Worm (Caenorhabditis elegans) whole organism, L4/young adult: ENCODE measurements around the gene F15D4.6.

Experiments
- W03F9.2 ChIP-seq: fragments of 150-350 bp; optimal IDR thresholded peaks from 2 replicates; lab custom pipeline; 2014; ENCODE audit warnings: missing biosample characterization, missing genetic modification characterization
- dao-5 ChIP-seq: sonication (generic microtip); optimal IDR thresholded peaks from 2 replicates; lab custom pipeline; 2016; ENCODE audit warnings: missing genotype, missing genetic modification characterization, moderate library complexity, missing compliant biosample characterization
- him-1 ChIP-seq: sonication (generic microtip); optimal IDR thresholded peaks from 2 replicates; lab custom pipeline; 2016; ENCODE audit warnings: missing genotype, missing genetic modification reagents, missing genetic modification characterization, missing compliant biosample characterization

F15D4.6 gene

DNA sequence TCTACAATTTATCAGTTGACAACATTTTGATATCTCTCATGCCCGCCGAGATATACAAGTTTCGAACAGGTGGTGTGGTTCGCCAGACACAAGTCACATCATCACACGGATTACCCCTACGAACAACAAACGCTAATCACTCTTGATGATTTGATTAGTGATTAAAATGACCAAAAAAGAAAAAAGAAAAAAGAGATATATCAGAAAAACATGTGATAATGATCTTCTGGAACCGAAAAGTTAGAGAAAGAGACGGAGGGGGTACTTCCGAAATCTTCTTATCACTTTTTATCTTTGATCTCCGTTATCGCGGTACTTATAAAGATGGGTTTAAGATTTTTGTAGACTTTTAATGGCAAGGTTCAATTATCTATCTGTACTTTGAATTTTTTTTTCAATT, 43.9 kb downstream of the F15D4.6 start:
- no peak for TF ChIP-seq him-1 (tag; lab: Kevin White, UChicago)

DNA sequence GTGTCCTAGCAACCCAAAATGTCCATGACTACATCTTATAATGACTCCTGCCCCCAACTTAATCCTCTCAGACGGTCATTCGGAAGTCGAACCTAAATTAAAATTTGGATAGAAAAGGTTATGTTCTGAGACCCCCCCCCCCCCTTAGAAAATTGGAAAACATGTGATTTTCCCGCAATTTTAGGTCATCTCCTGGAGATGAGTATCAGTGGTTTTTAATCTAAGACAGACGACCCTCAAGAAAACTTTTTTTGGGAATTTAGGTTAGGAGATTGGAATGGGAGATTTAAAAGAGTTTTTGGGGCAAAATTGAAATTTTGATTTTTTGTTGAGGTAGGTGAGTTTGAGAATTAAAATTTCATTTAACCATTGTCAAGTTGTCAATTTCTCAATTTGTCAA, 44.5 kb downstream of the F15D4.6 start:
- TF ChIP-seq him-1 (tag; lab: Kevin White, UChicago) (no peak), W03F9.2 (tag; lab: Kevin White, UChicago) (no peak), dao-5 (tag; lab: Kevin White, UChicago) (no peak)

ce11 chrII:13297283-13297682, 48.3 kb downstream of the F15D4.6 start:
- TF ChIP-seq W03F9.2 (tag; lab: Kevin White, UChicago) (no peak), him-1 (tag; lab: Kevin White, UChicago) (no peak), dao-5 (tag; lab: Kevin White, UChicago) (no peak)

- TF ChIP-seq dao-5 (tag; lab: Kevin White, UChicago), result no peak
- no peak for TF ChIP-seq him-1 (tag; lab: Kevin White, UChicago)
- no peak for TF ChIP-seq W03F9.2 (tag; lab: Kevin White, UChicago)
Measured at ce11 chrII:13297935-13298334, 48.9 kb downstream of the F15D4.6 start.

ce11 chrII:13298534-13298933, 49.5 kb downstream of the F15D4.6 start:
- no peak for TF ChIP-seq dao-5 (tag; lab: Kevin White, UChicago)
- TF ChIP-seq him-1 (tag; lab: Kevin White, UChicago), result no peak
- no peak for TF ChIP-seq W03F9.2 (tag; lab: Kevin White, UChicago)

DNA sequence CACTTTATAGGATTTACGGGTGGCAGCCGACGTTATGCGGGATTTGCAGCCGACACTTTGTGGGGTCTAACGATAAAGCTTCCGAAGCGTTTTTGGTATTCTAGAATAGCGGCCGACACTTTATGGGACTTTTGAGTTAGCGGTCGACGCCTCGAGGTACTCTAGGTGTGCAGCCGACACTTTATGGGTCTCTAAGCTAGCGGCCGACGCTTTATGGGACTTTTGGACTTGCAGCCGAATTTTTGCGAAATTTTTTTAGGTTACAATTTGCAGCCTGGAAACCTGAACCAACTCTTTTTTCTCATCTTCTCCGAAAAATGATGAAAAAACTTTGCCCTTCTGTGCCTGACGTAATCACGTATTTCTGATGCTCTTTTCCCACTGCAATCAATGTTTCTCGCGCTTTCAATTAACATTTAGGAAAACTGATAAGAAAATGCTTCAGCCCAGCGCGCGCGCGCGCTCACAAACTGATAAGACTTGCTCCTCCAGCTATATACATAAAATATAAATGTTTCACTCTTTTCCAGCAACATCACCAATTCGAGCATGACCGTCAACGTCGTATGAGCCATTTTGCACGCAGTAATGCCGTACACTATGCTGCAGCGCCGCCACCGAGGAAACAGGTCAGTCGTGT, 50.3 kb downstream of the F15D4.6 start:
- no peak for TF ChIP-seq W03F9.2 (tag; lab: Kevin White, UChicago)
- TF ChIP-seq dao-5 (tag; lab: Kevin White, UChicago), result no peak
- no peak for TF ChIP-seq him-1 (tag; lab: Kevin White, UChicago)
